Worm (Caenorhabditis elegans): ENCODE measurements around the gene T05B4.9.

- TF ChIP-seq snpc-4 (tag; optimal IDR thresholded peaks at IDR 0.05) (no peak), elt-3 (tag; optimal IDR thresholded peaks at IDR 0.05) (no peak), nhr-129 (tag; optimal IDR thresholded peaks at IDR 0.05) (no peak), nhr-11 (tag; optimal IDR thresholded peaks at IDR 0.05) (no peak), nhr-10 (tag; optimal IDR thresholded peaks at IDR 0.05) (no peak)
These were observed 3.6 kb downstream of the T05B4.9 start, which contains the start of gene srw-133 for ce11 chrV:4114627-4115026.
